Fruit fly (Drosophila melanogaster): Measurements from ENCODE around the gene chico.

Gene chico

DNA sequence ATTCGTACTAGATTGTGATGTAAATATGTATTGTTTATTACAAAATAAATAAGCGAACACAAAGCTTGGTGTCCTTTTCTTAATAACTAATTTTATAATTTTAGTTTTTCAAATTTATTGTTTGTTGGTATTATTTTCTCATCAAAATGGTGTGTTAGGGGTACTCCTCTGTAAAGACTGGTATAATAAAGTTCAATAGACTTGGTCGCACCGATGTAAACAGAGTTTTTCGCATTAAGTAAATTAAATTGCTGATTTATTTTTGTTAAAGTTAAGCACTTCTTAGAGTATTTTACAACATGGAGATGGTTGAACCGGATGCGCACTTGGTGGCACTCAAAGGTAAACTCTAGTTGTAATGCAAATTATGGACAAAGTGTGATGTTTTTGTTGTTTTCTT is 19.6 kb upstream of the chico start, which contains the start of gene CG4953 (continued):
- TF ChIP-seq pfk (GFP tag; optimal IDR thresholded peaks at IDR 0.05), result peak; percentile 22
- no peak for TF ChIP-seq Rfx (GFP tag; IDR thresholded peaks at IDR 0.05)
- no peak for TF ChIP-seq Lhr (GFP tag; optimal IDR thresholded peaks at IDR 0.05)
- no peak for TF ChIP-seq CG8924 (tag; optimal IDR thresholded peaks at IDR 0.05)
- no peak for TF ChIP-seq Xrp1 (GFP tag; IDR thresholded peaks at IDR 0.05)
- no peak for TF ChIP-seq da (GFP tag; optimal IDR thresholded peaks at IDR 0.05)
- TF ChIP-seq CG12769 (tag; optimal IDR thresholded peaks at IDR 0.05), result no peak
- TF ChIP-seq sim (GFP tag; IDR thresholded peaks at IDR 0.05), result no peak
- no peak for TF ChIP-seq Dll (GFP tag; IDR thresholded peaks at IDR 0.05; ENCODE audit: partially characterized antibody)
- TF ChIP-seq pb (GFP tag; optimal IDR thresholded peaks at IDR 0.05), result no peak
- TF ChIP-seq sens-2 (GFP tag; IDR thresholded peaks at IDR 0.05), result no peak
- no peak for TF ChIP-seq CoRest (tag; optimal IDR thresholded peaks at IDR 0.05)
- no peak for TF ChIP-seq bab2 (GFP tag; optimal IDR thresholded peaks at IDR 0.05)

DNA sequence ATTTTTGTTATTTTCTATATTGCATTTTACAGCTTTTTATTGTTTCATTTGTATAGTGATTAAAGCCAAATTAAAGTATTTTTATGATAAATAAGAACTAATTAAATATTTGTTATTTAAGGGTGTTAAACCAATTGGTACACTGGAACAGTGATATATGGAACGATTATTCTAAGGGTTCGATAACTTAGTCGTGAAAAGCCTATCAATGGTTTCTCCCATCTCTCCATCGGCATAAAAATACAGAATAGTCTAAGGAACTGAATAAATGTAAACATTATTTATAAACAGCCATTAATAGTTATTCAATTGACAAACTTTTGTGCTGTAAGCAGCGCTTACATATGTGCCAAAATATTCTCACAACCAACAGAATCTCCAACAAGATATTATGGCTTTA is 18.3 kb upstream of the chico start, which contains the start of gene Mob3:
Mob3 (plus strand) TSS at position 208 of the 400 bp plus-strand sequence.
- peak; percentile 37 for TF ChIP-seq pzg (GFP tag; optimal IDR thresholded peaks at IDR 0.05)
- TF ChIP-seq Dref (GFP tag; IDR thresholded peaks at IDR 0.05), result peak; percentile 70
- no peak for TF ChIP-seq CG15479 (GFP tag; optimal IDR thresholded peaks at IDR 0.05)
- TF ChIP-seq trem (tag; optimal IDR thresholded peaks at IDR 0.05), result peak; percentile 23
- peak; percentile 94 for TF ChIP-seq CG30020 (tag; optimal IDR thresholded peaks at IDR 0.05)
- TF ChIP-seq CG1603 (tag; optimal IDR thresholded peaks at IDR 0.05), result peak; percentile 82
- peak; percentile 33 for TF ChIP-seq CG17568 (GFP tag; optimal IDR thresholded peaks at IDR 0.05)
- TF ChIP-seq slou (GFP tag; optimal IDR thresholded peaks at IDR 0.05), result no peak
- TF ChIP-seq stwl (tag; optimal IDR thresholded peaks at IDR 0.05), result peak; percentile 30
- TF ChIP-seq MESR4 (GFP tag; optimal IDR thresholded peaks at IDR 0.05), result peak; percentile 37
- TF ChIP-seq CG2712 (tag; optimal IDR thresholded peaks at IDR 0.05), result peak; percentile 22
- TF ChIP-seq CG10462 (GFP tag; optimal IDR thresholded peaks at IDR 0.05), result no peak
- peak; percentile 34; the same call in 1 of the 2 replicates for TF ChIP-seq bbx (GFP tag; IDR thresholded peaks at IDR 0.05; ENCODE audit: partially characterized antibody)
- peak; percentile 52; the same call in 1 of the 2 replicates for TF ChIP-seq amos (GFP tag; IDR thresholded peaks at IDR 0.05; ENCODE audit: partially characterized antibody)
- TF ChIP-seq CG12659 (GFP tag; optimal IDR thresholded peaks at IDR 0.05), result peak; percentile 31
- peak; percentile 42; the same call in 1 of the 3 replicates for TF ChIP-seq row (GFP tag; IDR thresholded peaks at IDR 0.05)
- TF ChIP-seq CG34376 (GFP tag; optimal IDR thresholded peaks at IDR 0.05), result peak; percentile 0
- TF ChIP-seq exex (tag; optimal IDR thresholded peaks at IDR 0.05), result no peak
- peak; percentile 63 for TF ChIP-seq BEAF-32 (GFP tag; optimal IDR thresholded peaks at IDR 0.05)
- peak; percentile 58 for TF ChIP-seq Scr (GFP tag; IDR thresholded peaks at IDR 0.05; ENCODE audit: partially characterized antibody)
- TF ChIP-seq lbe (GFP tag; optimal IDR thresholded peaks at IDR 0.05), result peak; percentile 51
- no peak for TF ChIP-seq CG12104 (GFP tag; optimal IDR thresholded peaks at IDR 0.05)
- peak; percentile 55; the same call in 1 of the 3 replicates for TF ChIP-seq Opbp (GFP tag; IDR thresholded peaks at IDR 0.05; ENCODE audit: partially characterized antibody)
- peak; percentile 53 for TF ChIP-seq YL-1 (GFP tag; optimal IDR thresholded peaks at IDR 0.05)
- TF ChIP-seq nerfin-2 (GFP tag; IDR thresholded peaks at IDR 0.05; ENCODE audit: partially characterized antibody), result no peak
- TF ChIP-seq sna (GFP tag; IDR thresholded peaks at IDR 0.05; ENCODE audit: partially characterized antibody), result 0 out of 2 replicates have a peak, but pooled peaks have one; percentile 24
- peak; percentile 27 for TF ChIP-seq Elba2 (GFP tag; optimal IDR thresholded peaks at IDR 0.05)
- TF ChIP-seq vnd (GFP tag; IDR thresholded peaks at IDR 0.05; ENCODE audit: partially characterized antibody), result no peak
- no peak for TF ChIP-seq CG1832 (GFP tag; optimal IDR thresholded peaks at IDR 0.05)
- TF ChIP-seq unc-4 (GFP tag; IDR thresholded peaks at IDR 0.05; ENCODE audit: partially characterized antibody), result peak; percentile 35; the same call in 1 of the 2 replicates
- peak; percentile 95 for TF ChIP-seq pfk (GFP tag; optimal IDR thresholded peaks at IDR 0.05)
- peak; percentile 65 for TF ChIP-seq CG13287 (GFP tag; IDR thresholded peaks at IDR 0.05; ENCODE audit: partially characterized antibody)
- TF ChIP-seq Dll (GFP tag; IDR thresholded peaks at IDR 0.05; ENCODE audit: partially characterized antibody), result peak; percentile 55; the same call in 1 of the 4 replicates
- TF ChIP-seq CG9817 (tag; optimal IDR thresholded peaks at IDR 0.05), result no peak
- no peak for TF ChIP-seq knrl (GFP tag; IDR thresholded peaks at IDR 0.05; ENCODE audit: partially characterized antibody)
- 0 out of 3 replicates have a peak, but pooled peaks have one; percentile 54 for TF ChIP-seq CG34224 (GFP tag; IDR thresholded peaks at IDR 0.05; ENCODE audit: partially characterized antibody)
